Worm (Caenorhabditis elegans): ENCODE data around the gene Y53C12A.3.

- TF ChIP-seq ztf-7 (tag; optimal IDR thresholded peaks at IDR 0.05) (no peak), nhr-11 (tag; optimal IDR thresholded peaks at IDR 0.05) (no peak), Y75B8A.6 (GFP tag; IDR thresholded peaks at IDR 0.05) (no peak), dve-1 (tag; optimal IDR thresholded peaks at IDR 0.05; ENCODE audit: insufficient read depth) (no peak), pqm-1 (tag; optimal IDR thresholded peaks at IDR 0.05) (no peak), zip-11 (GFP tag; IDR thresholded peaks at IDR 0.05) (no peak), zag-1 (tag; optimal IDR thresholded peaks at IDR 0.05) (no peak), ctbp-1 (GFP tag; IDR thresholded peaks at IDR 0.05) (no peak), dmd-9 (GFP tag; IDR thresholded peaks at IDR 0.05) (no peak), lin-38 (GFP tag; IDR thresholded peaks at IDR 0.05) (no peak), skn-1 (tag; optimal IDR thresholded peaks at IDR 0.05) (no peak), ztf-11 (tag; optimal IDR thresholded peaks at IDR 0.05) (no peak), lin-39 (tag; optimal IDR thresholded peaks at IDR 0.05) (no peak)
Measured at ce11 chrII:9717904-9718303, 11.9 kb upstream of the Y53C12A.3 start, which contains the start of gene Y53C12A.6.
